Worm (Caenorhabditis elegans) whole organism, L2 larva: ENCODE measurements around the gene lys-6.

Experiments used
- C34F6.9 ChIP-seq: fragments of 150-350 bp; optimal IDR thresholded peaks from 2 replicates; lab custom pipeline; 2014; ENCODE audit warnings: missing biosample characterization, missing genetic modification characterization
- F13H6.1 ChIP-seq: sonication (generic microtip); optimal IDR thresholded peaks from 2 replicates; lab custom pipeline; 2016; ENCODE audit warnings: missing genetic modification characterization, missing compliant biosample characterization
- aly-2 ChIP-seq: fragments of 150-350 bp; optimal IDR thresholded peaks from 2 replicates; lab custom pipeline; 2014; ENCODE audit warnings: missing biosample characterization, missing genetic modification characterization
- ama-1 ChIP-seq: fragments of 150-350 bp; optimal IDR thresholded peaks from 2 replicates; lab custom pipeline; 2018; ENCODE audit warnings: inconsistent platforms
- blmp-1 ChIP-seq: sonication (generic microtip); optimal IDR thresholded peaks from 2 replicates; lab custom pipeline; 2017; ENCODE audit warnings: missing genetic modification characterization, mild to moderate bottlenecking, missing compliant biosample characterization, antibody characterized with exemption, moderate library complexity; ENCODE audit not compliant: insufficient read depth
- ceh-82 ChIP-seq: fragments of 150-350 bp; optimal IDR thresholded peaks from 2 replicates; lab custom pipeline; 2014; ENCODE audit warnings: missing biosample characterization, missing genetic modification characterization
- crh-2 ChIP-seq: sonication (generic microtip); optimal IDR thresholded peaks from 2 replicates; lab custom pipeline; 2017; ENCODE audit warnings: missing biosample characterization, missing genetic modification characterization
- dmd-4 ChIP-seq: sonication (generic microtip); optimal IDR thresholded peaks from 2 replicates; lab custom pipeline; 2017; ENCODE audit warnings: missing biosample characterization, missing genetic modification characterization
- elt-1 ChIP-seq: fragments of 150-350 bp; optimal IDR thresholded peaks from 2 replicates; lab custom pipeline; 2014; ENCODE audit warnings: missing biosample characterization, missing genetic modification characterization
- elt-3 ChIP-seq: sonication (generic microtip); optimal IDR thresholded peaks from 2 replicates; lab custom pipeline; 2017; ENCODE audit warnings: missing biosample characterization, missing genetic modification characterization
- lin-11 ChIP-seq: fragments of 150-350 bp; sonication (generic microtip); optimal IDR thresholded peaks from 2 replicates; lab custom pipeline; 2014; ENCODE audit warnings: missing biosample characterization, missing genetic modification characterization, inconsistent platforms, mixed read lengths
- lin-39 ChIP-seq: fragments of 150-350 bp; optimal IDR thresholded peaks from 2 replicates; lab custom pipeline; 2014; ENCODE audit warnings: missing biosample characterization, missing genetic modification reagents, missing genetic modification characterization
- lsy-2 ChIP-seq, 2 experiments: fragments of 150-350 bp in 1 of 2; sonication (generic microtip) in 1 of 2; optimal IDR thresholded peaks; 2 replicates each; lab custom pipeline; 2014 to 2017; ENCODE audit warnings: missing biosample characterization in 2 of 2, missing genetic modification characterization in 2 of 2
- mab-5 ChIP-seq: fragments of 150-350 bp; optimal IDR thresholded peaks from 2 replicates; lab custom pipeline; 2014; ENCODE audit warnings: missing biosample characterization, missing genetic modification characterization
- mbf-1 ChIP-seq: sonication (generic microtip); optimal IDR thresholded peaks from 2 replicates; lab custom pipeline; 2017; ENCODE audit warnings: missing biosample characterization, missing genetic modification characterization
- nhr-10 ChIP-seq: sonication (generic microtip); optimal IDR thresholded peaks from 2 replicates; lab custom pipeline; 2017; ENCODE audit warnings: missing biosample characterization, missing genetic modification characterization
- nhr-129 ChIP-seq: fragments of 150-350 bp; optimal IDR thresholded peaks from 2 replicates; lab custom pipeline; 2014; ENCODE audit warnings: missing biosample characterization, missing genetic modification characterization
- nhr-6 ChIP-seq: fragments of 150-350 bp; optimal IDR thresholded peaks from 2 replicates; lab custom pipeline; 2014; ENCODE audit warnings: missing biosample characterization, missing genetic modification characterization
- peb-1 ChIP-seq: fragments of 150-350 bp; optimal IDR thresholded peaks from 2 replicates; lab custom pipeline; 2014; ENCODE audit warnings: missing biosample characterization, missing genetic modification characterization
- skn-1 ChIP-seq: sonication (generic microtip); optimal IDR thresholded peaks from 2 replicates; lab custom pipeline; 2017; ENCODE audit warnings: missing biosample characterization, missing genetic modification characterization
- sma-9 ChIP-seq, 2 experiments: fragments of 150-350 bp in 1 of 2; sonication (generic microtip) in 1 of 2; optimal IDR thresholded peaks; 2 replicates each; lab custom pipeline; 2014 to 2016; ENCODE audit warnings: missing genetic modification characterization in 2 of 2, mild to moderate bottlenecking in 1 of 2, missing biosample characterization in 1 of 2, missing compliant biosample characterization in 1 of 2, missing genetic modification reagents in 1 of 2, moderate library complexity in 1 of 2
- snpc-4 ChIP-seq: fragments of 150-350 bp; optimal IDR thresholded peaks from 2 replicates; lab custom pipeline; 2014; ENCODE audit warnings: missing biosample characterization, missing genetic modification characterization
- unc-55 ChIP-seq: fragments of 150-350 bp; sonication (generic microtip); optimal IDR thresholded peaks from 3 replicates; lab custom pipeline; 2014; ENCODE audit warnings: missing biosample characterization, missing genetic modification reagents, missing genetic modification characterization

lys-6 gene

ce11 chrIV:11659794-11660312 is 32.1 kb upstream of the lys-6 start, which contains the start of gene ZK792.1:
Gene ZK792.1, plus strand, starts transcription at chrIV:11659844.
- TF ChIP-seq blmp-1 (tag; lab: Kevin White, UChicago), result no peak
- TF ChIP-seq snpc-4 (tag; lab: Kevin White, UChicago), result no peak
- no peak for TF ChIP-seq peb-1
- TF ChIP-seq, all 48 proteins: peak for 0

ce11 chrIV:11656144-11656780 is 28.5 kb upstream of the lys-6 start, which contains the start of gene ZK809.5:
Gene ZK809.5, plus strand, starts transcription at chrIV:11656730.
- TF ChIP-seq lin-11 (tag; lab: Kevin White, UChicago) (peak; percentile 16), elt-1 (tag; lab: Kevin White, UChicago) (no peak), lsy-2 (tag; optimal IDR thresholded peaks at IDR 0.05; lab: Kevin White, UChicago) (peak in 1 of 2 experiments; percentile 23), mab-5 (no peak), unc-55 (peak; percentile 37)

- TF ChIP-seq lin-39 (tag; lab: Kevin White, UChicago), result no peak
- TF ChIP-seq lsy-2 (tag; optimal IDR thresholded peaks at IDR 0.05; lab: Kevin White, UChicago), result peak in 1 of 2 experiments; percentile 4
These were observed 27.6 kb upstream of the lys-6 start, which contains the start of gene ent-1 for ce11 chrIV:11655370-11655769. Gene ent-1, minus strand, starts transcription at chrIV:11655470.

DNA sequence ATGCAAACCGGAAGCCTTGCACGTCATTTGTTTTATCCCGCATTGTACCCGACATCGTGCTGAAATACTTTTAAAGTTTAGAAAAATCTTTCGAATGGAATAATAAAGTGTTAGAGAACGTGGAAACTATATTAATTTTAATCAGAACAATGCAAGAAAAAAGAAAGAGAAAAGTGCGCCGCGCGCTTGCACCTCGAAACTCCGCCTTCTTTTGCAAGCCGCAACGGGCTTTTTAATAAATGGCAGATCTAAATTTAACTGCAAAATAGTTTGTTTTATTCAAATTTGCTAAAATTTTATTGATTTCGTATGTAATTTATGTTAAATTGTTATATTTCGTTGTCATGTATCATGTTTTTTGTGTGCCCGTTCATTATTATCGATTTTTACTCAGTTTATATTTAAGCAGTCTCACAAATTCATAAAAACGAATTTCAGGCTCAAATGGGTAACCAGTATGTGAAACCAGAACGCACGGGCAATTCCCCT is 24.3 kb upstream of the lys-6 start, which contains the start of the genes acl-3 and ndub-6:
acl-3 (minus strand) TSS at position 59 of the 489 bp plus-strand sequence.
ndub-6 (plus strand) TSS at position 439 of the 489 bp plus-strand sequence.
- TF ChIP-seq ceh-82 (tag; lab: Kevin White, UChicago) (no peak), C34F6.9 (tag; lab: Kevin White, UChicago) (peak; percentile 8), lsy-2 (tag; optimal IDR thresholded peaks at IDR 0.05; lab: Kevin White, UChicago) (peak in 1 of 2 experiments; percentile 14), nhr-129 (tag; lab: Kevin White, UChicago) (no peak), aly-2 (tag; lab: Kevin White, UChicago) (no peak)

ce11 chrIV:11650344-11650743 is 22.6 kb upstream of the lys-6 start:
- no peak for TF ChIP-seq ama-1 (lab: Kevin White, UChicago)
- no peak for TF ChIP-seq mbf-1 (tag; lab: Kevin White, UChicago)
- no peak for TF ChIP-seq aly-2 (tag; lab: Kevin White, UChicago)
- TF ChIP-seq, all 48 proteins: peak for 0

DNA sequence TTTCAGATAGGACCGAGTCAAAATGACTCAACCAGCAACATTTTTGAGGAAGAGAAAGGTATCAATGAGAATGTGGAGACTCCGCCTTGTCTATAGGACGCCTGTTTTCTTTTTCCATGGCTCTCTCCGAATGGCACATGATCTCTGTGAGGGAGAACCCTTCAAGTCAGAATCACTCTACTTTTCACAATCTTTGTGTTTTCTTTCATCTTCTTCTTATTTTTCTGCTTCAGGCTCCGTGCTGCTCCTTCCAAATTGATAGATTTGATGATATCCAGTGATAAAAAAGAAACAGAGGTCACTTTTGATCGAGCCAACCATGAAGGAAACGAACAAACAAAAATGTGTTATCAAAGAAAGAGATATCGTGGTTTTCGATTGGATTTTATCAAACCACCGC is 21.3 kb upstream of the lys-6 start, which contains the start of gene ZK809.8:
ZK809.8 (minus strand) TSS at position 34 of the 400 bp plus-strand sequence.
- peak; percentile 30 for TF ChIP-seq C34F6.9 (tag; lab: Kevin White, UChicago)
- no peak for TF ChIP-seq dmd-4 (tag; lab: Kevin White, UChicago)
- peak; percentile 2 for TF ChIP-seq nhr-6 (tag; lab: Kevin White, UChicago)
- TF ChIP-seq lsy-2 (tag; optimal IDR thresholded peaks at IDR 0.05; lab: Kevin White, UChicago), result peak in 1 of 2 experiments; percentile 27
- TF ChIP-seq crh-2, result no peak
- TF ChIP-seq F13H6.1 (tag; lab: Kevin White, UChicago), result peak; percentile 64
- TF ChIP-seq sma-9 (GFP tag; optimal IDR thresholded peaks at IDR 0.05; lab: Kevin White, UChicago), result peak; percentile 62
- no peak for TF ChIP-seq sma-9 (tag; optimal IDR thresholded peaks at IDR 0.05; lab: Kevin White, UChicago)
- TF ChIP-seq nhr-129 (tag; lab: Kevin White, UChicago), result peak; percentile 44
- no peak for TF ChIP-seq ceh-82 (tag; lab: Kevin White, UChicago)
- TF ChIP-seq skn-1 (tag; lab: Kevin White, UChicago), result no peak
- TF ChIP-seq, all 48 proteins: peak for 6

ce11 chrIV:11646908-11647307 is 19.2 kb upstream of the lys-6 start:
- TF ChIP-seq elt-3 (tag; lab: Kevin White, UChicago) (no peak), snpc-4 (tag; lab: Kevin White, UChicago) (no peak), nhr-6 (tag; lab: Kevin White, UChicago) (peak; percentile 7), nhr-10 (no peak), ama-1 (lab: Kevin White, UChicago) (no peak), sma-9 (GFP tag; optimal IDR thresholded peaks at IDR 0.05; lab: Kevin White, UChicago) (peak; percentile 30), sma-9 (tag; optimal IDR thresholded peaks at IDR 0.05; lab: Kevin White, UChicago) (no peak), F13H6.1 (tag; lab: Kevin White, UChicago) (peak; percentile 19), nhr-129 (tag; lab: Kevin White, UChicago) (peak; percentile 40)
